Worm (Caenorhabditis elegans) whole organism, late embryonic: Measurements from ENCODE around the gene F37B4.15.

ENCODE experiments used
- K02D7.2 ChIP-seq: sonication (generic microtip); optimal IDR thresholded peaks from 2 replicates; lab custom pipeline; 2017; ENCODE audit warnings: mild to moderate bottlenecking, missing genetic modification characterization, missing compliant biosample characterization
- ceh-22 ChIP-seq: sonication (generic microtip); optimal IDR thresholded peaks from 2 replicates; lab custom pipeline; 2017; ENCODE audit warnings: missing biosample characterization, missing genetic modification characterization
- ceh-34 ChIP-seq: sonication (generic microtip); optimal IDR thresholded peaks from 2 replicates; lab custom pipeline; 2016; ENCODE audit warnings: mild to moderate bottlenecking, missing genetic modification characterization, missing compliant biosample characterization
- ceh-9 ChIP-seq: sonication (generic microtip); optimal IDR thresholded peaks from 2 replicates; lab custom pipeline; 2016; ENCODE audit warnings: mild to moderate bottlenecking, missing genetic modification characterization, inconsistent platforms, missing compliant biosample characterization
- dmd-4 ChIP-seq: sonication (generic microtip); optimal IDR thresholded peaks from 2 replicates; lab custom pipeline; 2016; ENCODE audit warnings: borderline replicate concordance, missing genetic modification characterization, missing compliant biosample characterization
- elt-2 ChIP-seq: sonication (generic microtip); optimal IDR thresholded peaks from 2 replicates; lab custom pipeline; 2016; ENCODE audit warnings: missing genetic modification reagents, missing genetic modification characterization, missing compliant biosample characterization
- eyg-1 ChIP-seq: sonication (generic microtip); optimal IDR thresholded peaks from 2 replicates; lab custom pipeline; 2016; ENCODE audit warnings: missing genotype, missing genetic modification characterization, missing compliant biosample characterization
- fkh-10 ChIP-seq: fragments of 150-350 bp; optimal IDR thresholded peaks from 2 replicates; lab custom pipeline; 2014; ENCODE audit warnings: missing biosample characterization, missing genetic modification reagents, missing genetic modification characterization
- nfya-1 ChIP-seq: sonication (generic microtip); optimal IDR thresholded peaks from 2 replicates; lab custom pipeline; 2017; ENCODE audit warnings: missing genetic modification characterization, mild to moderate bottlenecking, missing compliant biosample characterization, antibody characterized with exemption, moderate library complexity
- pha-4 ChIP-seq: fragments of 150-350 bp; optimal IDR thresholded peaks from 2 replicates; lab custom pipeline; 2018; ENCODE audit warnings: missing biosample characterization, missing genetic modification reagents, missing genetic modification characterization
- pqm-1 ChIP-seq: sonication (generic microtip); optimal IDR thresholded peaks from 2 replicates; lab custom pipeline; 2016; ENCODE audit warnings: missing genetic modification characterization, missing compliant biosample characterization
- sdc-2 ChIP-seq: sonication (generic microtip); optimal IDR thresholded peaks from 2 replicates; lab custom pipeline; 2016; ENCODE audit warnings: missing genotype, missing genetic modification characterization, missing compliant biosample characterization
- tbx-2 ChIP-seq: sonication (generic microtip); optimal IDR thresholded peaks from 2 replicates; lab custom pipeline; 2016; ENCODE audit warnings: missing genetic modification characterization, missing compliant biosample characterization

DNA sequence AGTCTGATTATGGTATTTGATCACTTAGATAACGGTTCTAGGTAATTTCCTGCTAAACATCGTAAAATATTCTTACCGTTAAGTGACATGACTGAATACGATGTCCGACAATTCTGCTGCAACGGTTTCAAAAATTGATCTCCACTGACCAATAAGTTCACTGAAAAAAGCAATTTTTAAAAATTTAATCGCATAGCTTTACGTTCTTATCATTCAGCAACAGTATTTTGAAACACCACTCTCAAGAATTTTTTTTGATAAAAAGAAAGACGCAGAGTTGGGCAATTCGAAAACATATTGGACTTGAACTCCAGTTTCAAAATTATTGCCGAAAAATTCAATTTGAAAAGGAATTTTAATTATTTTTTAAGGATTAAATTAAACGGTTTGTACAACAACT, 35.5 kb downstream of the F37B4.15 start, which contains the start of gene C31B8.12:
- no peak for TF ChIP-seq pha-4 (tag; lab: Kevin White, UChicago)
- TF ChIP-seq K02D7.2 (tag; lab: Kevin White, UChicago) = no peak
- TF ChIP-seq sdc-2 = no peak
- TF ChIP-seq fkh-10 = no peak
- TF ChIP-seq pqm-1 = no peak
- TF ChIP-seq ceh-9 = no peak
- TF ChIP-seq tbx-2 = no peak
- TF ChIP-seq dmd-4 (tag; lab: Kevin White, UChicago) = no peak
- TF ChIP-seq elt-2 (tag; lab: Kevin White, UChicago) = no peak
- no peak for TF ChIP-seq eyg-1 (tag; lab: Kevin White, UChicago)
- TF ChIP-seq ceh-34 = no peak
- no peak for TF ChIP-seq nfya-1 (tag; lab: Kevin White, UChicago)
- TF ChIP-seq ceh-22 = no peak
